Worm (Caenorhabditis elegans): Measurements from ENCODE around the gene fkh-5.

- TF ChIP-seq ztf-6 (GFP tag; IDR thresholded peaks at IDR 0.05) (no peak), gei-17 (GFP tag; optimal IDR thresholded peaks at IDR 0.05) (no peak), zfh-2 (GFP tag; conservative IDR thresholded peaks at IDR 0.05) (no peak), F10E7.11 (tag; optimal IDR thresholded peaks at IDR 0.05) (no peak), tlf-1 (GFP tag; optimal IDR thresholded peaks at IDR 0.05) (no peak), nfya-1 (tag; optimal IDR thresholded peaks at IDR 0.05; ENCODE audit: borderline replicate concordance, insufficient read depth) (no peak), Y56A3A.18 (GFP tag; IDR thresholded peaks at IDR 0.05) (no peak), unc-62 (GFP tag; optimal IDR thresholded peaks at IDR 0.05) (no peak), unc-130 (GFP tag; optimal IDR thresholded peaks at IDR 0.05) (no peak), nhr-179 (tag; optimal IDR thresholded peaks at IDR 0.05) (no peak)
Observed at ce11 chrIII:4890997-4891396, 46.5 kb downstream of the fkh-5 start, which contains the start of gene F26F4.5.

Data from whole organism, young adult.